Fruit fly (Drosophila melanogaster): ENCODE results near the gene Stip1.

The Stip1 gene

dm6 chr2L:285596-286023 is 9.3 kb upstream of the Stip1 start:
- TF ChIP-seq CG33017 (tag; optimal IDR thresholded peaks at IDR 0.05) (peak; percentile 62), bab1 (GFP tag; optimal IDR thresholded peaks at IDR 0.05) (peak; percentile 39), pad (GFP tag; optimal IDR thresholded peaks at IDR 0.05) (peak; percentile 49), CG12768 (GFP tag; optimal IDR thresholded peaks at IDR 0.05) (peak; percentile 51), CG14711 (tag; optimal IDR thresholded peaks at IDR 0.05) (peak; percentile 90), CG7101 (tag; optimal IDR thresholded peaks at IDR 0.05) (peak; percentile 57), CG7045 (GFP tag; optimal IDR thresholded peaks at IDR 0.05) (peak; percentile 23), cnc (optimal IDR thresholded peaks at IDR 0.05) (no peak), Crg-1 (GFP tag; optimal IDR thresholded peaks at IDR 0.05) (no peak)

dm6 chr2L:286421-286820 is 8.5 kb upstream of the Stip1 start:
- peak; percentile 65 for TF ChIP-seq Clk (GFP tag; optimal IDR thresholded peaks at IDR 0.05)
- no peak for TF ChIP-seq CG5204 (GFP tag; optimal IDR thresholded peaks at IDR 0.05)
- TF ChIP-seq CG7101 (tag; optimal IDR thresholded peaks at IDR 0.05): peak; percentile 85
- peak; percentile 60 for TF ChIP-seq CG14711 (tag; optimal IDR thresholded peaks at IDR 0.05)
- TF ChIP-seq ovo (GFP tag; optimal IDR thresholded peaks at IDR 0.05): peak; percentile 40
- no peak for TF ChIP-seq Hr96 (GFP tag; optimal IDR thresholded peaks at IDR 0.05)
- TF ChIP-seq Crg-1 (GFP tag; optimal IDR thresholded peaks at IDR 0.05): peak; percentile 51
- peak; percentile 98 for TF ChIP-seq cic (GFP tag; optimal IDR thresholded peaks at IDR 0.05)
- peak; percentile 83 for TF ChIP-seq Mnt (GFP tag; optimal IDR thresholded peaks at IDR 0.05)
- peak; percentile 52 for TF ChIP-seq CG1620 (GFP tag; optimal IDR thresholded peaks at IDR 0.05)
- TF ChIP-seq pad (GFP tag; optimal IDR thresholded peaks at IDR 0.05): peak; percentile 64
- peak; percentile 47 for TF ChIP-seq tj (GFP tag; optimal IDR thresholded peaks at IDR 0.05)
- TF ChIP-seq bab1 (GFP tag; optimal IDR thresholded peaks at IDR 0.05): no peak
- TF ChIP-seq cnc (optimal IDR thresholded peaks at IDR 0.05): no peak
- TF ChIP-seq CG12768 (GFP tag; optimal IDR thresholded peaks at IDR 0.05): peak; percentile 90
- TF ChIP-seq CG11617 (GFP tag; optimal IDR thresholded peaks at IDR 0.05): peak; percentile 76
- TF ChIP-seq toe (GFP tag; optimal IDR thresholded peaks at IDR 0.05): no peak
- TF ChIP-seq CG33017 (tag; optimal IDR thresholded peaks at IDR 0.05): peak; percentile 88
- peak; percentile 76 for TF ChIP-seq CG7045 (GFP tag; optimal IDR thresholded peaks at IDR 0.05)
- no peak for TF ChIP-seq kay (GFP tag; ENCODE audit: borderline replicate concordance)

- TF ChIP-seq CG33017 (tag; optimal IDR thresholded peaks at IDR 0.05) (no peak), CG11617 (GFP tag; optimal IDR thresholded peaks at IDR 0.05) (no peak), Mnt (GFP tag; optimal IDR thresholded peaks at IDR 0.05) (no peak), bab1 (GFP tag; optimal IDR thresholded peaks at IDR 0.05) (no peak), CG7101 (tag; optimal IDR thresholded peaks at IDR 0.05) (no peak), Clk (GFP tag; optimal IDR thresholded peaks at IDR 0.05) (no peak), cic (GFP tag; optimal IDR thresholded peaks at IDR 0.05) (no peak), kay (GFP tag; ENCODE audit: borderline replicate concordance) (no peak), tj (GFP tag; optimal IDR thresholded peaks at IDR 0.05) (no peak), CG7045 (GFP tag; optimal IDR thresholded peaks at IDR 0.05) (no peak)
Observed at dm6 chr2L:289044-289443, 5.9 kb upstream of the Stip1 start, which contains the start of gene Amnionless. Gene Amnionless (minus strand): TSS chr2L:289144.

dm6 chr2L:290373-290772 is 4.5 kb upstream of the Stip1 start:
- TF ChIP-seq Crg-1 (GFP tag; optimal IDR thresholded peaks at IDR 0.05) (no peak), tj (GFP tag; optimal IDR thresholded peaks at IDR 0.05) (no peak), toe (GFP tag; optimal IDR thresholded peaks at IDR 0.05) (no peak), CG12768 (GFP tag; optimal IDR thresholded peaks at IDR 0.05) (no peak), Clk (GFP tag; optimal IDR thresholded peaks at IDR 0.05) (no peak), CG14711 (tag; optimal IDR thresholded peaks at IDR 0.05) (no peak), cic (GFP tag; optimal IDR thresholded peaks at IDR 0.05) (no peak), pad (GFP tag; optimal IDR thresholded peaks at IDR 0.05) (no peak), CG33017 (tag; optimal IDR thresholded peaks at IDR 0.05) (no peak), ovo (GFP tag; optimal IDR thresholded peaks at IDR 0.05) (no peak), CG7045 (GFP tag; optimal IDR thresholded peaks at IDR 0.05) (no peak), Hr96 (GFP tag; optimal IDR thresholded peaks at IDR 0.05) (no peak), bab1 (GFP tag; optimal IDR thresholded peaks at IDR 0.05) (no peak), CG11617 (GFP tag; optimal IDR thresholded peaks at IDR 0.05) (no peak), cnc (optimal IDR thresholded peaks at IDR 0.05) (no peak), CG1620 (GFP tag; optimal IDR thresholded peaks at IDR 0.05) (no peak), CG5204 (GFP tag; optimal IDR thresholded peaks at IDR 0.05) (no peak)

dm6 chr2L:290949-291348 is 4.0 kb upstream of the Stip1 start:
- TF ChIP-seq tj (GFP tag; optimal IDR thresholded peaks at IDR 0.05) (no peak), toe (GFP tag; optimal IDR thresholded peaks at IDR 0.05) (no peak), cnc (optimal IDR thresholded peaks at IDR 0.05) (no peak), cic (GFP tag; optimal IDR thresholded peaks at IDR 0.05) (no peak), Crg-1 (GFP tag; optimal IDR thresholded peaks at IDR 0.05) (no peak), CG11617 (GFP tag; optimal IDR thresholded peaks at IDR 0.05) (no peak), CG33017 (tag; optimal IDR thresholded peaks at IDR 0.05) (no peak), CG14711 (tag; optimal IDR thresholded peaks at IDR 0.05) (no peak), Clk (GFP tag; optimal IDR thresholded peaks at IDR 0.05) (no peak), CG7101 (tag; optimal IDR thresholded peaks at IDR 0.05) (no peak), Mnt (GFP tag; optimal IDR thresholded peaks at IDR 0.05) (no peak), CG12768 (GFP tag; optimal IDR thresholded peaks at IDR 0.05) (no peak), kay (GFP tag; ENCODE audit: borderline replicate concordance) (no peak), ovo (GFP tag; optimal IDR thresholded peaks at IDR 0.05) (no peak), CG1620 (GFP tag; optimal IDR thresholded peaks at IDR 0.05) (no peak), CG7045 (GFP tag; optimal IDR thresholded peaks at IDR 0.05) (no peak)

dm6 chr2L:291657-292056 is 3.3 kb upstream of the Stip1 start, which contains the start of gene CG3625:
Gene CG3625 (minus strand): TSS chr2L:291795.
- TF ChIP-seq ovo (GFP tag; optimal IDR thresholded peaks at IDR 0.05): no peak
- no peak for TF ChIP-seq CG11617 (GFP tag; optimal IDR thresholded peaks at IDR 0.05)
- TF ChIP-seq pad (GFP tag; optimal IDR thresholded peaks at IDR 0.05): no peak
- no peak for TF ChIP-seq toe (GFP tag; optimal IDR thresholded peaks at IDR 0.05)
- no peak for TF ChIP-seq CG1620 (GFP tag; optimal IDR thresholded peaks at IDR 0.05)
- TF ChIP-seq CG7101 (tag; optimal IDR thresholded peaks at IDR 0.05): no peak
- TF ChIP-seq CG33017 (tag; optimal IDR thresholded peaks at IDR 0.05): no peak
- no peak for TF ChIP-seq CG5204 (GFP tag; optimal IDR thresholded peaks at IDR 0.05)
- no peak for TF ChIP-seq Clk (GFP tag; optimal IDR thresholded peaks at IDR 0.05)
- no peak for TF ChIP-seq Crg-1 (GFP tag; optimal IDR thresholded peaks at IDR 0.05)

All from whole organism, adult.